Fruit fly (Drosophila melanogaster) whole organism, embryonic: ENCODE results near the gene Neu2.

Experiments used
- Bdp1 ChIP-seq: fragments of 200-800 bp; sonication (Bioruptor generic); optimal IDR thresholded peaks from 3 replicates; lab custom pipeline; 2016; ENCODE audit warnings: missing biosample characterization, missing genetic modification characterization
- CG10462 ChIP-seq: fragments of 200-800 bp; sonication (Bioruptor generic); optimal IDR thresholded peaks from 2 replicates; lab custom pipeline; 2016; ENCODE audit warnings: missing biosample characterization, missing genetic modification characterization
- CG11456 ChIP-seq: fragments of 200-800 bp; sonication (Bioruptor generic); IDR thresholded peaks from 3 replicates; pipeline ENCODE4 v1.3.6; 2022; ENCODE audit warnings: missing biosample characterization, missing genetic modification characterization
- CG11504 ChIP-seq: fragments of 200-800 bp; sonication (Bioruptor generic); optimal IDR thresholded peaks from 3 replicates; lab custom pipeline; 2019; ENCODE audit warnings: missing biosample characterization, mild to moderate bottlenecking, missing genetic modification characterization, moderate library complexity
- CG12071 ChIP-seq: fragments of 200-800 bp; sonication (Bioruptor generic); optimal IDR thresholded peaks from 3 replicates; lab custom pipeline; 2018; ENCODE audit warnings: missing biosample characterization, mild to moderate bottlenecking, missing genetic modification characterization
- CG1233 ChIP-seq: fragments of 200-800 bp; sonication (Bioruptor generic); optimal IDR thresholded peaks from 4 replicates; lab custom pipeline; 2018; ENCODE audit warnings: missing biosample characterization, mild to moderate bottlenecking, missing genetic modification characterization
- CG12391 ChIP-seq: fragments of 200-800 bp; sonication (Bioruptor generic); optimal IDR thresholded peaks from 3 replicates; lab custom pipeline; 2018; ENCODE audit warnings: missing biosample characterization, mild to moderate bottlenecking, missing genetic modification characterization, moderate library complexity
- CG13894 ChIP-seq: fragments of 200-800 bp; sonication (Bioruptor generic); optimal IDR thresholded peaks from 3 replicates; lab custom pipeline; 2018; ENCODE audit warnings: missing biosample characterization, mild to moderate bottlenecking, missing genetic modification characterization, moderate library complexity
- CG16779 ChIP-seq: fragments of 200-800 bp; sonication (Bioruptor generic); IDR thresholded peaks from 2 replicates; pipeline ENCODE4 v1.3.6; 2022; ENCODE audit warnings: missing biosample characterization, missing genetic modification characterization
- CG17385 ChIP-seq: fragments of 200-800 bp; sonication (Bioruptor generic); optimal IDR thresholded peaks from 3 replicates; lab custom pipeline; 2018; ENCODE audit warnings: missing biosample characterization, mild to moderate bottlenecking, missing genetic modification characterization
- CG18599 ChIP-seq: fragments of 200-800 bp; sonication (Bioruptor generic); optimal IDR thresholded peaks from 3 replicates; lab custom pipeline; 2017; ENCODE audit warnings: missing biosample characterization, missing genetic modification characterization, mild to moderate bottlenecking, moderate library complexity, missing genetic modification reagents
- CG18619 ChIP-seq: fragments of 200-800 bp; sonication (Bioruptor generic); optimal IDR thresholded peaks from 3 replicates; lab custom pipeline; 2017; ENCODE audit warnings: missing biosample characterization, mild to moderate bottlenecking, missing genetic modification characterization
- CG2199 ChIP-seq: fragments of 200-800 bp; sonication (Bioruptor generic); IDR thresholded peaks from 3 replicates; pipeline ENCODE4 v1.3.6; 2022; ENCODE audit warnings: missing biosample characterization, missing genetic modification characterization
- CG2712 ChIP-seq: fragments of 200-800 bp; optimal IDR thresholded peaks from 3 replicates; lab custom pipeline; 2019; ENCODE audit warnings: missing biosample characterization, mild to moderate bottlenecking, missing genetic modification characterization, moderate library complexity
- CG32767 ChIP-seq: fragments of 200-800 bp; sonication (Bioruptor generic); IDR thresholded peaks from 2 replicates; pipeline ENCODE4 v1.3.6; 2022; ENCODE audit warnings: missing biosample characterization, missing genetic modification characterization
- CG32772 ChIP-seq: fragments of 200-800 bp; sonication (Bioruptor generic); IDR thresholded peaks from 2 replicates; pipeline ENCODE4 v1.3.6; 2022; ENCODE audit warnings: missing biosample characterization, missing genetic modification characterization
- CG3838 ChIP-seq: fragments of 200-800 bp; sonication (Bioruptor generic); optimal IDR thresholded peaks from 3 replicates; lab custom pipeline; 2016; ENCODE audit warnings: missing biosample characterization, missing genetic modification characterization
- CG3995 ChIP-seq: fragments of 200-800 bp; sonication (Bioruptor generic); optimal IDR thresholded peaks from 3 replicates; lab custom pipeline; 2016; ENCODE audit warnings: missing biosample characterization, missing genetic modification characterization
- CG4404 ChIP-seq: fragments of 200-800 bp; sonication (Bioruptor generic); IDR thresholded peaks from 2 replicates; pipeline ENCODE4 v1.3.6; 2022; ENCODE audit warnings: missing biosample characterization, missing genetic modification characterization
- CG4424 ChIP-seq: fragments of 200-800 bp; sonication (Bioruptor generic); optimal IDR thresholded peaks from 3 replicates; lab custom pipeline; 2016; ENCODE audit warnings: missing biosample characterization, missing genetic modification characterization
- CG6254 ChIP-seq: fragments of 200-800 bp; sonication (Bioruptor generic); optimal IDR thresholded peaks from 3 replicates; lab custom pipeline; 2017; ENCODE audit warnings: mild to moderate bottlenecking, missing biosample characterization, missing genetic modification reagents, missing genetic modification characterization
- CG6791 ChIP-seq: fragments of 200-800 bp; sonication (Bioruptor generic); IDR thresholded peaks from 3 replicates; pipeline ENCODE4 v1.3.6; 2022; ENCODE audit warnings: missing biosample characterization, missing genetic modification characterization; ENCODE audit not compliant: partially characterized antibody
- CG7745 ChIP-seq: fragments of 200-800 bp; sonication (Bioruptor generic); optimal IDR thresholded peaks from 2 replicates; lab custom pipeline; 2018; ENCODE audit warnings: missing biosample characterization, mild to moderate bottlenecking, missing genetic modification characterization, moderate library complexity
- CG7786 ChIP-seq: fragments of 200-800 bp; sonication (Bioruptor generic); optimal IDR thresholded peaks from 2 replicates; lab custom pipeline; 2016; ENCODE audit warnings: missing biosample characterization, missing genetic modification characterization
- CG7839 ChIP-seq: fragments of 200-800 bp; sonication (Bioruptor generic); optimal IDR thresholded peaks from 3 replicates; lab custom pipeline; 2018; ENCODE audit warnings: missing biosample characterization, mild to moderate bottlenecking, missing genetic modification characterization, moderate library complexity
- CG7987 ChIP-seq: fragments of 200-800 bp; sonication (Bioruptor generic); optimal IDR thresholded peaks from 2 replicates; lab custom pipeline; 2018; ENCODE audit warnings: missing biosample characterization, mild to moderate bottlenecking, missing genetic modification characterization, moderate library complexity
- D ChIP-seq, 2 experiments: fragments of 200-800 bp in 1 of 2; fragments of >200 bp in 1 of 2; sonication (Bioruptor generic) in 1 of 2; optimal IDR thresholded peaks; 2 replicates in 1 of 2; 3 replicates in 1 of 2; lab custom pipeline; 2017; ENCODE audit warnings: mild to moderate bottlenecking in 1 of 2, missing biosample characterization in 1 of 2, missing genetic modification characterization in 1 of 2, missing genetic modification reagents in 1 of 2
- Dp ChIP-seq: fragments of 200-800 bp; sonication (Bioruptor generic); optimal IDR thresholded peaks from 2 replicates; lab custom pipeline; 2018; ENCODE audit warnings: missing biosample characterization, mild to moderate bottlenecking, missing genetic modification characterization, moderate library complexity
- H2.0 ChIP-seq: fragments of 200-800 bp; sonication (Bioruptor generic); IDR thresholded peaks from 2 replicates; pipeline ENCODE4 v1.3.6; 2022; ENCODE audit warnings: missing biosample characterization, missing genetic modification characterization
- HLH54F ChIP-seq: fragments of 200-800 bp; sonication (Bioruptor generic); optimal IDR thresholded peaks from 3 replicates; lab custom pipeline; 2016; ENCODE audit warnings: missing biosample characterization, missing genetic modification characterization
- Hey ChIP-seq: fragments of 200-800 bp; sonication (Bioruptor generic); optimal IDR thresholded peaks from 3 replicates; lab custom pipeline; 2018; ENCODE audit warnings: missing biosample characterization, mild to moderate bottlenecking, missing genetic modification characterization
- Meics ChIP-seq: fragments of 200-800 bp; sonication (Bioruptor generic); optimal IDR thresholded peaks from 2 replicates; lab custom pipeline; 2017; ENCODE audit warnings: missing biosample characterization, mild to moderate bottlenecking, missing genetic modification characterization
- Neu2 ChIP-seq: fragments of 200-800 bp; sonication (Bioruptor generic); optimal IDR thresholded peaks from 3 replicates; lab custom pipeline; 2016; ENCODE audit warnings: missing biosample characterization, missing genetic modification characterization, borderline replicate concordance
- Scr ChIP-seq: fragments of 200-800 bp; sonication (Bioruptor generic); IDR thresholded peaks from 2 replicates; pipeline ENCODE4 v1.3.6; 2022; ENCODE audit warnings: missing biosample characterization, missing genetic modification characterization; ENCODE audit not compliant: partially characterized antibody
- Xbp1 ChIP-seq: fragments of 200-800 bp; sonication (Bioruptor generic); optimal IDR thresholded peaks from 3 replicates; lab custom pipeline; 2016; ENCODE audit warnings: missing biosample characterization, mild to moderate bottlenecking, missing genetic modification characterization
- ap ChIP-seq: fragments of 200-800 bp; sonication (Bioruptor generic); IDR thresholded peaks from 2 replicates; pipeline ENCODE4 v1.3.6; 2022; ENCODE audit warnings: missing biosample characterization, missing genetic modification characterization
- az2 ChIP-seq: fragments of 200-800 bp; sonication (Bioruptor generic); optimal IDR thresholded peaks from 3 replicates; lab custom pipeline; 2016; ENCODE audit warnings: missing biosample characterization, missing genetic modification characterization
- croc ChIP-seq: fragments of 200-800 bp; sonication (Bioruptor generic); conservative IDR thresholded peaks from 3 replicates; pipeline ENCODE4 v1.3.6; 2022; ENCODE audit warnings: missing biosample characterization, missing genetic modification characterization
- crol ChIP-seq: fragments of 200-800 bp; sonication (Bioruptor generic); IDR thresholded peaks from 2 replicates; pipeline ENCODE4 v1.3.6; 2022; ENCODE audit warnings: missing biosample characterization, missing genetic modification characterization
- ems ChIP-seq: fragments of 200-800 bp; sonication (Bioruptor generic); optimal IDR thresholded peaks from 3 replicates; lab custom pipeline; 2016; ENCODE audit warnings: missing biosample characterization, missing genetic modification characterization
- gsb-n ChIP-seq: fragments of 200-800 bp; sonication (Bioruptor generic); optimal IDR thresholded peaks from 3 replicates; lab custom pipeline; 2018; ENCODE audit warnings: missing biosample characterization, mild to moderate bottlenecking, missing genetic modification characterization
- jigr1 ChIP-seq: fragments of 200-800 bp; sonication (Bioruptor generic); IDR thresholded peaks from 3 replicates; pipeline ENCODE4 v1.3.6; 2022; ENCODE audit warnings: missing biosample characterization, missing genetic modification characterization
- kah ChIP-seq: fragments of 200-800 bp; sonication (Bioruptor generic); optimal IDR thresholded peaks from 2 replicates; lab custom pipeline; 2018; ENCODE audit warnings: missing biosample characterization, mild to moderate bottlenecking, missing genetic modification characterization
- psq ChIP-seq: fragments of 200-800 bp; sonication (Bioruptor generic); optimal IDR thresholded peaks from 2 replicates; lab custom pipeline; 2017; ENCODE audit warnings: missing biosample characterization, missing genetic modification characterization
- sim ChIP-seq: fragments of 200-800 bp; sonication (Bioruptor generic); IDR thresholded peaks from 2 replicates; pipeline ENCODE4 v1.3.6; 2022; ENCODE audit warnings: missing biosample characterization, missing genetic modification characterization
- sisA ChIP-seq: fragments of 200-800 bp; sonication (Bioruptor generic); IDR thresholded peaks from 2 replicates; pipeline ENCODE4 v1.3.6; 2022; ENCODE audit warnings: missing biosample characterization, missing genetic modification characterization
- sna ChIP-seq: fragments of 200-800 bp; sonication (Bioruptor generic); IDR thresholded peaks from 2 replicates; pipeline ENCODE4 v1.3.6; 2022; ENCODE audit warnings: missing biosample characterization, missing genetic modification characterization; ENCODE audit not compliant: partially characterized antibody
- sqz ChIP-seq: fragments of 200-800 bp; sonication (Bioruptor generic); optimal IDR thresholded peaks from 3 replicates; lab custom pipeline; 2018; ENCODE audit warnings: missing biosample characterization, mild to moderate bottlenecking, missing genetic modification characterization
- tio ChIP-seq: fragments of 200-800 bp; sonication (Bioruptor generic); optimal IDR thresholded peaks from 2 replicates; lab custom pipeline; 2017; ENCODE audit warnings: missing biosample characterization, missing genetic modification characterization, inconsistent platforms
- zfh1 ChIP-seq: fragments of 200-800 bp; sonication (Bioruptor generic); IDR thresholded peaks from 3 replicates; pipeline ENCODE4 v1.3.6; 2022; ENCODE audit warnings: missing biosample characterization, missing genetic modification characterization

Gene Neu2

dm6 chr3L:21464240-21464639, 26.1 kb downstream of the Neu2 start (continued):
- TF ChIP-seq zfh1, result peak; percentile 89
- 0 out of 3 replicates have a peak, but pooled peaks have one; percentile 44 for TF ChIP-seq CG11456 (GFP tag; lab: Robert Waterston, UW)
- peak; percentile 45 for TF ChIP-seq Bdp1 (GFP tag; lab: Kevin White, UChicago)
- no peak for TF ChIP-seq Hey (tag; lab: Kevin White, UChicago)
- peak; percentile 23 for TF ChIP-seq az2
- no peak for TF ChIP-seq sisA
- no peak for TF ChIP-seq ap (GFP tag; lab: Robert Waterston, UW)
- no peak for TF ChIP-seq HLH54F (GFP tag; lab: Kevin White, UChicago)
- TF ChIP-seq jigr1, result no peak
- TF ChIP-seq sqz (GFP tag; lab: Kevin White, UChicago), result peak; percentile 68
- peak; percentile 43 for TF ChIP-seq Neu2 (GFP tag; lab: Kevin White, UChicago)
- TF ChIP-seq CG32767 (GFP tag; lab: Robert Waterston, UW), result no peak
- TF ChIP-seq CG3995, result no peak
- TF ChIP-seq CG4424 (GFP tag; lab: Kevin White, UChicago), result peak; percentile 57
- TF ChIP-seq CG1233 (GFP tag; lab: Kevin White, UChicago), result peak; percentile 92
- 0 out of 2 replicates have a peak, but pooled peaks have one; percentile 42 for TF ChIP-seq CG32772 (GFP tag; lab: Robert Waterston, UW)
- peak; percentile 71 for TF ChIP-seq CG12391
- TF ChIP-seq CG12071 (GFP tag; lab: Kevin White, UChicago), result peak; percentile 20
- peak; percentile 21 for TF ChIP-seq kah
- TF ChIP-seq CG16779, result no peak
- peak; percentile 81 for TF ChIP-seq CG6254 (GFP tag; lab: Kevin White, UChicago)
- TF ChIP-seq CG2712 (tag; lab: Kevin White, UChicago), result peak; percentile 91
- no peak for TF ChIP-seq sna (GFP tag; lab: Robert Waterston, UW)
- peak; percentile 37; the same call in 1 of the 2 replicates for TF ChIP-seq H2.0 (GFP tag; lab: Robert Waterston, UW)
- no peak for TF ChIP-seq Dp (GFP tag; lab: Kevin White, UChicago)
- TF ChIP-seq CG10462 (GFP tag; lab: Kevin White, UChicago), result peak; percentile 30
- no peak for TF ChIP-seq CG6791
- TF ChIP-seq D (optimal IDR thresholded peaks at IDR 0.05; lab: Kevin White, UChicago), result no peak
- TF ChIP-seq D (GFP tag; optimal IDR thresholded peaks at IDR 0.05; lab: Kevin White, UChicago), result peak; percentile 84
- TF ChIP-seq CG2199 (GFP tag; lab: Robert Waterston, UW), result peak; percentile 43; the same call in 2 of the 3 replicates
- TF ChIP-seq CG4404, result peak; percentile 68
- TF ChIP-seq CG13894 (tag; lab: Kevin White, UChicago), result no peak
- peak; percentile 73 for TF ChIP-seq CG7839 (tag; lab: Kevin White, UChicago)
- TF ChIP-seq sim (GFP tag; lab: Robert Waterston, UW), result peak; percentile 85
- peak; percentile 74 for TF ChIP-seq CG7987
- peak; percentile 57 for TF ChIP-seq CG3838 (GFP tag; lab: Kevin White, UChicago)
- TF ChIP-seq Meics (GFP tag; lab: Kevin White, UChicago), result peak; percentile 5
- peak; percentile 28 for TF ChIP-seq ems (GFP tag; lab: Kevin White, UChicago)
- peak; percentile 74 for TF ChIP-seq CG18619
- peak; percentile 92 for TF ChIP-seq gsb-n
- TF ChIP-seq Scr (GFP tag; lab: Robert Waterston, UW), result no peak
- TF ChIP-seq CG7745 (tag; lab: Kevin White, UChicago), result peak; percentile 91
- TF ChIP-seq tio (GFP tag; lab: Kevin White, UChicago), result no peak
- peak; percentile 5 for TF ChIP-seq CG7786 (GFP tag; lab: Kevin White, UChicago)
- TF ChIP-seq croc, result peak; percentile 81
- TF ChIP-seq CG17385 (GFP tag; lab: Kevin White, UChicago), result peak; percentile 22
- TF ChIP-seq psq, result no peak
- peak; percentile 68 for TF ChIP-seq CG11504
- TF ChIP-seq CG18599 (GFP tag; lab: Kevin White, UChicago), result peak; percentile 55
- TF ChIP-seq crol (GFP tag; lab: Robert Waterston, UW), result peak; percentile 56
- no peak for TF ChIP-seq Xbp1 (GFP tag; lab: Kevin White, UChicago)
